Fruit fly (Drosophila melanogaster) whole organism, prepupa: ENCODE measurements around the gene CG14829.

Source experiments
- Blimp-1 ChIP-seq: fragments of 200-800 bp; sonication (Bioruptor generic); optimal IDR thresholded peaks from 3 replicates; lab custom pipeline; 2017; ENCODE audit warnings: missing biosample characterization, missing genetic modification characterization, mild to moderate bottlenecking, moderate library complexity, missing genetic modification reagents
- CG10631 ChIP-seq: fragments of 200-800 bp; sonication (Bioruptor generic); optimal IDR thresholded peaks from 2 replicates; lab custom pipeline; 2016; ENCODE audit warnings: missing biosample characterization, missing genetic modification characterization
- CG10669 ChIP-seq: fragments of 200-800 bp; sonication (Bioruptor generic); optimal IDR thresholded peaks from 3 replicates; lab custom pipeline; 2018; ENCODE audit warnings: missing biosample characterization, mild to moderate bottlenecking, missing genetic modification characterization, moderate library complexity
- CG11294 ChIP-seq: fragments of 200-800 bp; sonication (Bioruptor generic); IDR thresholded peaks from 2 replicates; pipeline ENCODE4 v1.3.6; 2022; ENCODE audit warnings: missing biosample characterization, missing genetic modification characterization
- CG11902 ChIP-seq: fragments of 200-800 bp; sonication (Bioruptor generic); optimal IDR thresholded peaks from 3 replicates; lab custom pipeline; 2016; ENCODE audit warnings: missing biosample characterization, missing genetic modification characterization
- CG15336 ChIP-seq: fragments of 200-800 bp; sonication (Bioruptor generic); IDR thresholded peaks from 2 replicates; pipeline ENCODE4 v1.3.6; 2022; ENCODE audit warnings: missing biosample characterization, missing genetic modification characterization
- CG1621 ChIP-seq: fragments of 200-800 bp; sonication (Bioruptor generic); optimal IDR thresholded peaks from 3 replicates; lab custom pipeline; 2018; ENCODE audit warnings: missing biosample characterization, mild to moderate bottlenecking, missing genetic modification characterization
- CG3032 ChIP-seq: fragments of 200-800 bp; optimal IDR thresholded peaks from 2 replicates; lab custom pipeline; 2019; ENCODE audit warnings: missing biosample characterization, mild to moderate bottlenecking, missing genetic modification characterization, moderate library complexity
- CG31627 ChIP-seq: fragments of 200-800 bp; sonication (Bioruptor generic); optimal IDR thresholded peaks from 3 replicates; lab custom pipeline; 2016; ENCODE audit warnings: missing biosample characterization, missing genetic modification characterization
- CG34406 ChIP-seq: fragments of 200-800 bp; sonication (Bioruptor generic); optimal IDR thresholded peaks from 3 replicates; lab custom pipeline; 2016; ENCODE audit warnings: missing biosample characterization, missing genetic modification characterization
- CG3919 ChIP-seq: fragments of 200-800 bp; sonication (Bioruptor generic); optimal IDR thresholded peaks from 3 replicates; lab custom pipeline; 2016; ENCODE audit warnings: missing biosample characterization, missing genetic modification characterization
- CG4318 ChIP-seq: fragments of 200-800 bp; sonication (Bioruptor generic); optimal IDR thresholded peaks from 3 replicates; lab custom pipeline; 2017; ENCODE audit warnings: missing biosample characterization, mild to moderate bottlenecking, missing genetic modification characterization
- CG6792 ChIP-seq: fragments of 200-800 bp; sonication (Bioruptor generic); optimal IDR thresholded peaks from 3 replicates; lab custom pipeline; 2016; ENCODE audit warnings: missing biosample characterization, missing genetic modification characterization
- CG6808 ChIP-seq: fragments of 200-800 bp; sonication (Bioruptor generic); optimal IDR thresholded peaks from 3 replicates; lab custom pipeline; 2017; ENCODE audit warnings: missing biosample characterization, missing genetic modification characterization, mild to moderate bottlenecking, moderate library complexity, missing genetic modification reagents
- CG6854 ChIP-seq: fragments of 200-800 bp; sonication (Bioruptor generic); optimal IDR thresholded peaks from 2 replicates; lab custom pipeline; 2017; ENCODE audit warnings: missing biosample characterization, mild to moderate bottlenecking, missing genetic modification characterization
- CG7368 ChIP-seq: fragments of 200-800 bp; sonication (Bioruptor generic); optimal IDR thresholded peaks from 3 replicates; lab custom pipeline; 2016; ENCODE audit warnings: missing biosample characterization, missing genetic modification characterization
- CG8632 ChIP-seq: fragments of 200-800 bp; sonication (Bioruptor generic); optimal IDR thresholded peaks from 3 replicates; lab custom pipeline; 2016; ENCODE audit warnings: missing biosample characterization, missing genetic modification characterization
- Eip75B ChIP-seq: fragments of 200-800 bp; sonication (Bioruptor generic); optimal IDR thresholded peaks from 3 replicates; lab custom pipeline; 2016; ENCODE audit warnings: missing biosample characterization, missing genetic modification characterization
- Eip78C ChIP-seq: fragments of 200-800 bp; sonication (Bioruptor generic); peaks from one replicate; lab custom pipeline; 2016; ENCODE audit warnings: missing biosample characterization, missing genetic modification characterization
- Ets96B ChIP-seq: fragments of 200-800 bp; optimal IDR thresholded peaks from 2 replicates; lab custom pipeline; 2019; ENCODE audit warnings: missing biosample characterization, mild to moderate bottlenecking, missing genetic modification characterization, moderate library complexity
- Gug ChIP-seq: fragments of 200-800 bp; sonication (Bioruptor generic); IDR thresholded peaks from 2 replicates; pipeline ENCODE4 v1.3.6; 2022; ENCODE audit warnings: missing biosample characterization, missing genetic modification characterization
- Hr39 ChIP-seq: fragments of 200-800 bp; sonication (Bioruptor generic); optimal IDR thresholded peaks from 2 replicates; lab custom pipeline; 2016; ENCODE audit warnings: missing biosample characterization, missing genetic modification characterization
- Hr4 ChIP-seq: fragments of 200-800 bp; sonication (Bioruptor generic); optimal IDR thresholded peaks from 3 replicates; lab custom pipeline; 2016; ENCODE audit warnings: missing biosample characterization, missing genetic modification characterization
- Lpt ChIP-seq: fragments of 200-800 bp; sonication (Bioruptor generic); optimal IDR thresholded peaks from 3 replicates; lab custom pipeline; 2016; ENCODE audit warnings: missing biosample characterization, missing genetic modification characterization
- Met ChIP-seq: fragments of 200-800 bp; sonication (Bioruptor generic); optimal IDR thresholded peaks from 3 replicates; lab custom pipeline; 2016; ENCODE audit warnings: missing biosample characterization, missing genetic modification characterization
- Smox ChIP-seq: fragments of 200-800 bp; sonication (Bioruptor generic); optimal IDR thresholded peaks from 3 replicates; lab custom pipeline; 2016; ENCODE audit warnings: missing biosample characterization, missing genetic modification characterization
- Sox102F ChIP-seq: fragments of 200-800 bp; sonication (Bioruptor generic); optimal IDR thresholded peaks from 2 replicates; lab custom pipeline; 2016; ENCODE audit warnings: missing biosample characterization, mild to moderate bottlenecking, missing genetic modification characterization
- Sox14 ChIP-seq: fragments of 200-800 bp; sonication (Bioruptor generic); optimal IDR thresholded peaks from 3 replicates; lab custom pipeline; 2016; ENCODE audit warnings: missing biosample characterization, missing genetic modification characterization
- Sox15 ChIP-seq: fragments of 200-800 bp; sonication (Bioruptor generic); optimal IDR thresholded peaks from 3 replicates; lab custom pipeline; 2016; ENCODE audit warnings: missing biosample characterization, missing genetic modification characterization
- achi ChIP-seq: fragments of 200-800 bp; sonication (Bioruptor generic); optimal IDR thresholded peaks from 3 replicates; lab custom pipeline; 2016; ENCODE audit warnings: missing biosample characterization, missing genetic modification characterization
- acj6 ChIP-seq: fragments of 200-800 bp; sonication (Bioruptor generic); optimal IDR thresholded peaks from 3 replicates; lab custom pipeline; 2016; ENCODE audit warnings: missing biosample characterization, missing genetic modification characterization
- dac ChIP-seq: fragments of 200-800 bp; sonication (Bioruptor generic); optimal IDR thresholded peaks from 2 replicates; lab custom pipeline; 2017; ENCODE audit warnings: missing biosample characterization, mild to moderate bottlenecking, missing genetic modification characterization
- dsx ChIP-seq: fragments of 200-800 bp; optimal IDR thresholded peaks from 3 replicates; lab custom pipeline; 2019; ENCODE audit warnings: missing biosample characterization, mild to moderate bottlenecking, missing genetic modification characterization, moderate library complexity; ENCODE audit not compliant: poor library complexity, severe bottlenecking
- eg ChIP-seq: fragments of 200-800 bp; sonication (Bioruptor generic); IDR thresholded peaks from 3 replicates; pipeline ENCODE4 v1.3.6; 2022; ENCODE audit warnings: missing biosample characterization, missing genetic modification characterization
- esn ChIP-seq: fragments of 200-800 bp; sonication (Bioruptor generic); optimal IDR thresholded peaks from 2 replicates; lab custom pipeline; 2016; ENCODE audit warnings: missing biosample characterization, mild to moderate bottlenecking, missing genetic modification characterization, moderate library complexity
- fd85E ChIP-seq: fragments of 200-800 bp; sonication (Bioruptor generic); optimal IDR thresholded peaks from 3 replicates; lab custom pipeline; 2016; ENCODE audit warnings: missing biosample characterization, missing genetic modification characterization
- pdm3 ChIP-seq: fragments of 200-800 bp; sonication (Bioruptor generic); optimal IDR thresholded peaks from 3 replicates; lab custom pipeline; 2016; ENCODE audit warnings: missing biosample characterization, missing genetic modification characterization
- salr ChIP-seq, 2 experiments: fragments of 200-800 bp; sonication (Bioruptor generic); optimal IDR thresholded peaks; 3 replicates each; lab custom pipeline; 2016 to 2018; ENCODE audit warnings: missing biosample characterization in 2 of 2, missing genetic modification characterization in 2 of 2, mild to moderate bottlenecking in 1 of 2
- spab ChIP-seq: fragments of 200-800 bp; sonication (Bioruptor generic); optimal IDR thresholded peaks from 2 replicates; lab custom pipeline; 2017; ENCODE audit warnings: missing biosample characterization, mild to moderate bottlenecking, missing genetic modification characterization, missing genetic modification reagents
- svp ChIP-seq: fragments of 200-800 bp; sonication (Bioruptor generic); peaks from one replicate; lab custom pipeline; 2016; ENCODE audit warnings: missing biosample characterization, missing genetic modification characterization
- topi ChIP-seq: fragments of 200-800 bp; sonication (Bioruptor generic); optimal IDR thresholded peaks from 3 replicates; lab custom pipeline; 2016; ENCODE audit warnings: missing biosample characterization, missing genetic modification characterization
- vri ChIP-seq: fragments of 200-800 bp; sonication (Bioruptor generic); optimal IDR thresholded peaks from 3 replicates; lab custom pipeline; 2016; ENCODE audit warnings: missing biosample characterization, mild to moderate bottlenecking, missing genetic modification characterization

CG14829 gene

DNA sequence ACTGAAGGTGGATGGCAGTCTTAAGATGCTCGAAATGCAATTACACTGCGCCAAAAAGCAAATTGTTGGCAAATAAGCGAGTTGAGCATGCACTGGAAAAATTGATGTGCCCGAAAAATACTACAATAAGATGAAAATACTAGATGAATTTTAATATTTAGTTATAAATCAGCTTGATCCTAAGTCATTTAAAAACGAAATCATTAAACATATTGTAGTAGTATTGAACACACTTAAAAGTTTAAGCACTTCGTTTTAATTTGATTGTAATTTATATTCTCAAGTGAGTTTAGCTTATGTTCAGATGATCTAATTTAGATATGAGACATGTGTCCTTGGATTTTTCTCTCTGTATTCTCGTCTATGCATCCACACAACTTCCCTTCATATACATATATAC is 24.5 kb upstream of the CG14829 start (continued):
- TF ChIP-seq Sox14 (peak; percentile 6), achi (GFP tag; lab: Kevin White, UChicago) (peak; percentile 53), eg (GFP tag; lab: Robert Waterston, UW) (peak; percentile 52; the same call in 2 of the 3 replicates), vri (GFP tag; lab: Kevin White, UChicago) (no peak), Gug (GFP tag; lab: Robert Waterston, UW) (peak; percentile 15; the same call in 1 of the 2 replicates), Eip78C (peak; percentile 91), Hr39 (peak; percentile 7), CG6808 (GFP tag; lab: Kevin White, UChicago) (peak; percentile 71), acj6 (GFP tag; lab: Kevin White, UChicago) (peak; percentile 23), Met (GFP tag; lab: Kevin White, UChicago) (no peak), CG11902 (GFP tag; lab: Kevin White, UChicago) (peak; percentile 41), CG3919 (GFP tag; lab: Kevin White, UChicago) (peak; percentile 65), CG10669 (GFP tag; lab: Kevin White, UChicago) (peak; percentile 67), fd85E (GFP tag; lab: Kevin White, UChicago) (no peak), CG10631 (peak; percentile 51), CG31627 (no peak), Eip75B (GFP tag; lab: Kevin White, UChicago) (peak; percentile 25), Sox102F (GFP tag; lab: Kevin White, UChicago) (no peak), pdm3 (GFP tag; lab: Kevin White, UChicago) (peak; percentile 32), salr (GFP tag; optimal IDR thresholded peaks at IDR 0.05; lab: Kevin White, UChicago) (peak in 1 of 2 experiments; percentile 23), spab (GFP tag; lab: Kevin White, UChicago) (peak; percentile 67), CG3032 (peak; percentile 68), CG34406 (GFP tag; lab: Kevin White, UChicago) (peak; percentile 31), CG15336 (peak; percentile 69)

DNA sequence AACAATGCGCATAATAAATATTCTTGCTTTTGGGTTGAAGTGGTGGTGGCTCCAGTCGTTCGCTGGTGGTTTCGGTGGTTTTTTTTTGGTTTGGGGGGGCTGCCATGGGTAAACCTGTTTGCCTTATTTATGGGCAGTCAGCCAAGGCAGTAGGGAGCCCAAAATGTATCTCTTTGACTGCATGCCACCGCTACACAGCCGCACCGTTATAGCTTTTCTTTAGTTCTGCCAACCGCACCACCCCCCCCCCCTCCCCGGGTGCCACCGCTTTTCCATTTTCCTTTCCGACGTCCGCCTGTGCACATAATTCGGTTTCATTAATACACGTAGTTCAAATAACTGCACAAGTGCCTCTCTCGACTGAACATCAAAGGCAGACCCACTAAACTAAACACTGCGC is 20.3 kb upstream of the CG14829 start:
- TF ChIP-seq eg (GFP tag; lab: Robert Waterston, UW) (0 out of 3 replicates have a peak, but pooled peaks have one; percentile 42), CG11294 (GFP tag; lab: Robert Waterston, UW) (no peak)

DNA sequence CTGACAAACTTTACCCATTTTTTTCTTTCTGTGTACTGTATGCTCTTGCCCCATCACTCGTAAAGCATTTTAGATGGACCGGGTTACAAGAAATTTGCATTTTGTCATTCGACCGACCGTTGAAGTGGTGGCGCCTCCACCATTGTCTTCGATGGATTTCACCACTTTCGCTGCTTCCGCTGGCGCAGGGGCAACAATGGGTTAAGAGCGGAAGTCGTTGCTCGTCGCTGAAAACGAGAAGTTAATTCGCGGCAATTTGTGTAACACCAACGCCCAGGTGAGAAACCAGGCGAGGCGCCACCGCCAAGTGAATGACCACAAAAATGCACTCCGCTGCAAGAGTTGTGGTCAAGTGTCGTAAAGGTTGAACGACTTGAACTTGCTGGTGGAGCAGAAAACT is 16.8 kb upstream of the CG14829 start:
- TF ChIP-seq Hr4 (GFP tag; lab: Kevin White, UChicago): no peak
- TF ChIP-seq achi (GFP tag; lab: Kevin White, UChicago): no peak
- peak; percentile 41 for TF ChIP-seq Eip78C
- peak; percentile 46 for TF ChIP-seq svp (GFP tag; lab: Kevin White, UChicago)
- no peak for TF ChIP-seq CG7368 (GFP tag; lab: Kevin White, UChicago)
- no peak for TF ChIP-seq CG4318 (GFP tag; lab: Kevin White, UChicago)
- no peak for TF ChIP-seq CG1621 (tag; lab: Kevin White, UChicago)
- no peak for TF ChIP-seq CG8632 (GFP tag; lab: Kevin White, UChicago)
- no peak for TF ChIP-seq dsx
- no peak for TF ChIP-seq CG3919 (GFP tag; lab: Kevin White, UChicago)
- no peak for TF ChIP-seq Blimp-1
- TF ChIP-seq CG3032: no peak

DNA sequence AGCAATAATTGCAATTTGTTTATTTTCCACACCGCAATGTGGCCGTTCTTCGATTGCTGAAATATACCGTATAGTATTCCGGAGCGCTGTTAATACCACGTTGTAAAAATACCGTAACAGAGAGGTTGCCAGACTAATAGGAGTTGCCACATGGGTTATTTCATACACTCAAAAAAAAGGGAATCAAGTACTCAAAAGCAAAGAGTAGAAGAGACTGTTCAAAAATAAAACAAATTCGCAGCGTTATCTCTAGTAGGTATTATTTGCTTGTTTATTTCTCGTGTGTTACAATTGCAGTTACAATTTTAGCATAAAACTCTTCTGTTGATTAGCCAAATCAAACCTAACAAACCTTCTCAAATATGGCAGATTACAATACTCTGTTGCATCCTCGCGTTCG is 12.5 kb upstream of the CG14829 start, which contains the start of gene MED4:
Gene MED4 (minus strand): TSS at position 59 of the 400 bp plus-strand sequence.
- peak; percentile 83 for TF ChIP-seq CG15336
- TF ChIP-seq CG10669 (GFP tag; lab: Kevin White, UChicago): peak; percentile 66
- no peak for TF ChIP-seq svp (GFP tag; lab: Kevin White, UChicago)
- peak; percentile 83 for TF ChIP-seq Hr39
- peak; percentile 49 for TF ChIP-seq CG8632 (GFP tag; lab: Kevin White, UChicago)
- peak; percentile 71 for TF ChIP-seq CG6792 (GFP tag; lab: Kevin White, UChicago)
- peak; percentile 77 for TF ChIP-seq Eip75B (GFP tag; lab: Kevin White, UChicago)
- peak; percentile 85 for TF ChIP-seq Hr4 (GFP tag; lab: Kevin White, UChicago)
- TF ChIP-seq dsx: peak; percentile 69
- peak; percentile 91 for TF ChIP-seq eg (GFP tag; lab: Robert Waterston, UW)
- no peak for TF ChIP-seq CG6808 (GFP tag; lab: Kevin White, UChicago)
- peak; percentile 83 for TF ChIP-seq esn (GFP tag; lab: Kevin White, UChicago)
- peak; percentile 83 for TF ChIP-seq pdm3 (GFP tag; lab: Kevin White, UChicago)
- peak; percentile 71 for TF ChIP-seq Lpt
- peak; percentile 79 for TF ChIP-seq Sox14
- peak; percentile 72 for TF ChIP-seq CG11294 (GFP tag; lab: Robert Waterston, UW)
- TF ChIP-seq CG1621 (tag; lab: Kevin White, UChicago): peak; percentile 68
- peak; percentile 71 for TF ChIP-seq topi
- peak; percentile 73 for TF ChIP-seq acj6 (GFP tag; lab: Kevin White, UChicago)
- TF ChIP-seq CG6854: peak; percentile 23
- peak; percentile 70 for TF ChIP-seq Smox (GFP tag; lab: Kevin White, UChicago)
- TF ChIP-seq achi (GFP tag; lab: Kevin White, UChicago): peak; percentile 75
- peak; percentile 74 for TF ChIP-seq dac (GFP tag; lab: Kevin White, UChicago)
- TF ChIP-seq CG31627: peak; percentile 87
- TF ChIP-seq fd85E (GFP tag; lab: Kevin White, UChicago): no peak
- TF ChIP-seq Ets96B (tag; lab: Kevin White, UChicago): peak; percentile 65
- TF ChIP-seq Blimp-1: no peak
- peak; percentile 84 for TF ChIP-seq CG3919 (GFP tag; lab: Kevin White, UChicago)
- TF ChIP-seq Sox15 (GFP tag; lab: Kevin White, UChicago): peak; percentile 72
